Fruit fly (Drosophila melanogaster) whole organism: ENCODE data around the gene mub.

Source experiments
- CG8478 ChIP-seq: fragments of >200 bp; optimal IDR thresholded peaks from 2 replicates; lab custom pipeline; 2018; ENCODE audit warnings: inconsistent platforms
- Dll ChIP-seq: fragments of >200 bp; optimal IDR thresholded peaks from 2 replicates; lab custom pipeline; 2017
- EcR ChIP-seq, 2 experiments: fragments of >200 bp; optimal IDR thresholded peaks; 2 replicates each; lab custom pipeline; 2017; ENCODE audit warnings: missing biosample characterization in 2 of 2, missing genetic modification characterization in 2 of 2, missing genetic modification reagents in 2 of 2
- pan ChIP-seq: fragments of >200 bp; optimal IDR thresholded peaks from 2 replicates; lab custom pipeline; 2017
- psq ChIP-seq: fragments of >200 bp; optimal IDR thresholded peaks from 2 replicates; lab custom pipeline; 2017
- usp ChIP-seq: fragments of >200 bp; optimal IDR thresholded peaks from 2 replicates; lab custom pipeline; 2017; ENCODE audit warnings: missing biosample characterization, missing genetic modification characterization, mixed read lengths

Gene mub

DNA sequence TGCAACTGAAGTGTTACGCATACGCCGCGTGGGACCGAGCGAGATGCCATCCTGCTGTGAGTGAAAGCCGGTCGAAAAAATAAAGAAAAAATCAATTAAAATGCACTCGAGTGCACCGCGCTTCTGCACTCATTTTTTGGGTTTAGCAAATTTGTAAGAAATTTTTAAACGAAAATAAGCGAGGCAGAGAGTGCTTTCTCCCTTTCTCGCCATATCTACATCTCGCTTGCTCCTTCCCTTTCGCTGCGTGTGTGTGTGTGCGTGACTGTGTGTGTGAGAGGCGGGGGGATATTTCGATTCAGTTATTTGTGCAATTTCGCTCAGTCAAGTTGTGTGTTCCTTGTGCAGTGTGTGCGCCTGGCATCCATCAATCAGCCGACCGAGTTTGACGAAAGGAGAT lies at the start of gene mub:
Gene mub (plus strand): TSS at position 301 of the 400 bp plus-strand sequence.
- TF ChIP-seq psq (lab: Kevin White, UChicago) (no peak), CG8478 (lab: Kevin White, UChicago) (no peak), usp (no peak), Dll (lab: Kevin White, UChicago) (no peak), EcR (GFP tag; optimal IDR thresholded peaks at IDR 0.05; lab: Kevin White, UChicago) (no peak), pan (no peak)

DNA sequence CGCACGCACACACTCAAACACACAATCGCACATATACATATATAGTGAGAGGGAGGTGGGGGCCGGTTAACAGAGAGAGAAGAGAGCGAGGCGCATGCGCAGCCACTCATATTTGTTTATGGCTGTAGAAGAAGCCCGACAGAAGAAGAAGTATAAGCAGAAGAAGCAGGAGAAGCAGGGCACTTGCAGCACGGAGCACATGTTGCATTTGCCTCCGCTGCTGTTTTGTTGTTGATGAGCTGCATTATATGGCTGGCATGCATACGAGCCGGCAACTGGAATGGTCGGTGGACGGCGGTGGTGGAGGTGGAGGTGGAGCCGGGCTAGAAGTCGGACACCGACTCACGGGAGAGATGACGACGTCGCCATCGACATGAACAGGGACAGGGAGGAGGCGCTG lies 44.2 kb upstream of the mub start:
- TF ChIP-seq Dll (lab: Kevin White, UChicago) (no peak), psq (lab: Kevin White, UChicago) (no peak), EcR (GFP tag; optimal IDR thresholded peaks at IDR 0.05; lab: Kevin White, UChicago) (no peak), pan (no peak), CG8478 (lab: Kevin White, UChicago) (no peak), usp (no peak)

DNA sequence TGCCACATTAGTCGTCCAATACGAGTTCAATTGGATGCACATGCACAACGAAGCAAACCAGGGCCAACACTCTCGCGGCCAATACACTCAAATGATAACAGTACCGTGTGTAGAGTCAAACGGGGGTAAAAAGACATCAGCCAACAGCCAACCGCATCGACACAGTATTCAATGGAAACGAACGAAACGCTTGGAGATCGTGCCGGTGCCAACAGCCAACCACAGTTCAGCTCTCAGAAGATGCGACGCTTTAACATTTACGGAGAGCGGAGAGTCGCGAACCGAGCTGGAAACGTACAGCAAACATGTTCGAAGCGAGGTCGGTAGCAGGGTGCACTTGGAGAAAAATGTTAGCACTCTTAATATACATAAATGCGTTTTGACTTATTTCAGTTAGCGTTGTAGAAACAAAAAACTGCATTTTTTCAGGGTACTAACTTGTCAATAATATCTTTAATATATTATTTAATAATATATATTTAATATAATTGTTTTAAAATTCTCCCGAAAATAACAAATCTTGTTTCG lies 36.5 kb upstream of the mub start:
- TF ChIP-seq pan (no peak), psq (lab: Kevin White, UChicago) (no peak), usp (no peak), EcR (GFP tag; optimal IDR thresholded peaks at IDR 0.05; lab: Kevin White, UChicago) (no peak), Dll (lab: Kevin White, UChicago) (no peak), CG8478 (lab: Kevin White, UChicago) (no peak)

DNA sequence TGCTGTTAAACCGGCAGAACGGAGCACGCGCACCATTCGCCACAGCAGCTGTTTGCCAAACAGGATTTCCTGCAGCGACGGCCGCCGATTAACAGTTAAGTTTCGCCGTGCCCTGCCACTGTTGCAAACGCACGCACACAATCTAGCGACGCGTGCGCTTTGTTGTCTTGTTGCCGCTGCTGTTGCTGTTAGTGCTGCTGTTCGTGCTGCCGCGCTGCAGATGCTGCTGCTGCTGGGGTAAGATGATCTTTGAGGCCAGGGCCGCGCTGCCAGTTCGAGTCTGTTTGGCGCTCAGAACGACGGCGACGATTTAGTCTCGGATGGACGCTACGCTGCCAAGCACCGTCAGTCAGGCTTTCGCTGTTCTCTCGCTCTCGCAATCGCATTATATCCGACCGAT lies 36.0 kb upstream of the mub start, which contains the start of gene eg:
Gene eg (plus strand): TSS at position 136 of the 400 bp plus-strand sequence.
- TF ChIP-seq Dll (lab: Kevin White, UChicago) (no peak), pan (no peak), CG8478 (lab: Kevin White, UChicago) (no peak), usp (no peak), EcR (GFP tag; optimal IDR thresholded peaks at IDR 0.05; lab: Kevin White, UChicago) (no peak), psq (lab: Kevin White, UChicago) (no peak)

DNA sequence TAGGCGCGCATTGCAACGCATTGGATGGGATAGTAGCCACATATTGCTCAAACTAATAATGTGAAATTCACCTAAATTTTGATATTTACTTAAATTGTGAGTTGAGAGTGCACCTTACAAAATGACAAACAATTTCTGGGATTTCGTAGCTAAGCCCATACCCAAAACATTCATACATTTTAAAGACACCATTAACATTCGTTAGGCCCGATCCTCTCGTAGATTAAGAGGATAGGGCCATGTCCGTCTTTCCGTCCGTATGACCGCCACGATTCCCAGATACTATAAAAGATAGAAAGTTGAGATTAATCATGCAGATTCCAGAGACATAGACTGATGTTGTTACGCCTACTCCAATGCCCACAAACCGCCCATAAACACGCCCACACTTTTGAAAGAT lies 31.0 kb upstream of the mub start, which contains the start of gene CG43895:
Gene CG43895 (minus strand): TSS at position 101 of the 400 bp plus-strand sequence.
- TF ChIP-seq psq (lab: Kevin White, UChicago) (no peak), Dll (lab: Kevin White, UChicago) (no peak), usp (no peak), pan (no peak), EcR (GFP tag; optimal IDR thresholded peaks at IDR 0.05; lab: Kevin White, UChicago) (no peak), CG8478 (lab: Kevin White, UChicago) (no peak)

DNA sequence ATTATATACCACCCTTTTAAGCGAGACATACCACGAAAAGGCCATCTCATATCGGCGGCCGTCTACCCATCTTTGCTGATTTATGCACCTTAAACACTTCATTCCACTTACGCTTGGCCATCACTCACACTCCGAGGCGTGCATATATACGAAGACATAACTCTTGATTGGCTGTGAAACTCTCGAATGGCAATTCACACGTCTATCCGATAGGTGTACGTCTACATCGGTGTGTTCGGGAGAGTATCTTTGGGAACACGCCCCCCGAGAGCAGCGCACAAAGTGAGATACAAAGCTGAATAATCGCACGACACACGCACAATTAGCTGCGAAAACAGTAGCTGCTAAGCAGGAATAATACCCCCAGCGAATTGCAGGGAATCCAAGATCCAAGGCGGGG lies 25.9 kb upstream of the mub start:
- no peak for TF ChIP-seq Dll (lab: Kevin White, UChicago)

DNA sequence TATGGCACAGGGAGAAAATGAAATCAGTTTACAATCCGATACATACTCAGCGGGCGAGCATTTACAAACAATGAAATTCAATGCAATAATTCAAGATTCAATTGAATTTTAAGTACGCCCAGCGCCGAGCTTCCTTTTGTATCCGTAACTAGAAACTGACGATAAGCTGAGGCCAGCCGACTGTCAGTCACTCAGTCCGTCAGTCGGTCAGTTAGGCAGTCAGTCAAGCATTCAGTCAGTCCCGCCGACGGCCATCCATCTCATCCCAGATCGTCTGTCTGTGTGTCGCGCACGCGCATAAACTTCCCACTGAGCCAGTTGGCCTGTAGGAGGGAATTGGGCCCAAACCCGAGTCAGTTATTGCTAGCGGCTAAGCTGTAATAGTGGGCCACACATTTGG lies 25.1 kb upstream of the mub start:
- TF ChIP-seq usp (no peak), CG8478 (lab: Kevin White, UChicago) (no peak), psq (lab: Kevin White, UChicago) (no peak)

DNA sequence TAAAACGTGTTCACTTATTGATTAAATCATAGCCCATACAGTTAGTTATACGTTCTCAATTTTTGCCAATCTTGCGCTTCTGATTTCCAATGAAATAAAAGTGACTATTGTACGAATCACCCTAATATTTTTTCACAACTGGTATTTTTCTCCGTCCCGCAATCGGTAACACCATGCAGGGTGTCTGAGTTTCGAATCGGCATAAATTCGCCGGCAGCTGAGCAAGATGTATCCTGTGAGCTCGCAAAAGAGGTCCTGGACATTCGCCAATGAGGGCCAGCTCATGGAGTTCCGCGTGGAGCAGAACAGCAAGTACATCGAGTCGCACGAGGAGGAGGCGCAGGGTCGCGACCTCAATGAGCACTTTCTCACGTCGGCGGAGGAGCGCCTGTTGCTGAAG lies 22.8 kb upstream of the mub start, which contains the start of gene CycH:
Gene CycH (plus strand): TSS at position 218 of the 400 bp plus-strand sequence.
- TF ChIP-seq pan (no peak), CG8478 (lab: Kevin White, UChicago) (no peak), Dll (lab: Kevin White, UChicago) (no peak), usp (no peak), EcR (GFP tag; optimal IDR thresholded peaks at IDR 0.05; lab: Kevin White, UChicago) (no peak), psq (lab: Kevin White, UChicago) (no peak)

DNA sequence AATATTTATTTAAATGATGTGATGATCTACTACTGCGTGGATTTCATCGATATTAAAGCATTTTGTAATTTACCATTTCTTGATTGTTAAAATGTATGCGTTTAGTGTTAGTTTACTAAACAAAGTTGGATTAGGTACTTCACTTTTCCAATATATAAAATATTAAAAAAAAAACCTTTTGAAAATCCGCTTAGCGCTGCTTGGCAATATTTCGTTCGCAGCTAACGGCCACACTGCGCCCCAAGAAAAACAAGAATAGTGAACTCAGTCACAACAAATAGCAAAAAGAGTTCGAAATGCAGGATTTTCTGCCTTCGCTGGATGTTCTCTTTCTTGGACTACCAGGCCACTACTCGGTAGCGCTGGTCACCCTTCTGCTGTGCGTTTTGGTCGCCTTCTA lies 21.4 kb upstream of the mub start, which contains the start of gene CG7407:
Gene CG7407 (plus strand): TSS at position 226 of the 400 bp plus-strand sequence.
- TF ChIP-seq Dll (lab: Kevin White, UChicago) (no peak), psq (lab: Kevin White, UChicago) (no peak), CG8478 (lab: Kevin White, UChicago) (no peak), EcR (GFP tag; optimal IDR thresholded peaks at IDR 0.05; lab: Kevin White, UChicago) (no peak), pan (no peak), usp (no peak)

DNA sequence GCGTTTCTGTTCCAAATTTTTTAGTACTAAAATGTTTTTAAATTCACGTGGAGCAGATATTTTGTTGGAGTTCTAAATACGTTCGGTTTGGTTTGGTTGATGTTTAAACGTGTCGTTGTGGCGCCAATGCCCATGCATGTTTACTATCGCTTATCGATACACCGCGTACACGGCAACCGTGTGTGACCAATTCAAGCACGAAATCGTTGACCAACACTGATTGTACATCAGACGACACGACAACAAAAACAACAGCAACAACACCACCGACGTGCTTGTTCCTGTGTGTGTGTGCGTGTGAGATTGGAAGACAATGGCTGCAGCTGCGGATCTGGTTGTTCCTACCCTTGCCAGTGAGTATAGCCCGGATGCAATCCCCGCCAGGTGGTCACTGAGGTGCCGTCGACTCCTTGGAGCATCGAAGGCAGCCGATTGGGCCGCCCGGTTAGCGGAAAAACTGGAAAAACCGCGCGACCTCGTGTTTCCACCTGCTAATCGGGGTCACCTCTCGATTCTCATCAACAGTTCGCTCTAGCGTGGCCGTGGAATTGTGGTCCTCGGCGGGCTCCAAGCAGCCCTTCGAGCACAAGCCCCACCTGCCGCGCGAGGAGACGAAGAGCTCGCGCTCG lies 19.7 kb upstream of the mub start, which contains the start of gene eIF2A:
Gene eIF2A (plus strand): TSS at position 16 of the 629 bp plus-strand sequence.
- TF ChIP-seq pan, result no peak
- no peak for TF ChIP-seq psq (lab: Kevin White, UChicago)
- TF ChIP-seq Dll (lab: Kevin White, UChicago), result no peak
- no peak for TF ChIP-seq CG8478 (lab: Kevin White, UChicago)
- no peak for TF ChIP-seq EcR (GFP tag; optimal IDR thresholded peaks at IDR 0.05; lab: Kevin White, UChicago)
- TF ChIP-seq usp, result no peak

DNA sequence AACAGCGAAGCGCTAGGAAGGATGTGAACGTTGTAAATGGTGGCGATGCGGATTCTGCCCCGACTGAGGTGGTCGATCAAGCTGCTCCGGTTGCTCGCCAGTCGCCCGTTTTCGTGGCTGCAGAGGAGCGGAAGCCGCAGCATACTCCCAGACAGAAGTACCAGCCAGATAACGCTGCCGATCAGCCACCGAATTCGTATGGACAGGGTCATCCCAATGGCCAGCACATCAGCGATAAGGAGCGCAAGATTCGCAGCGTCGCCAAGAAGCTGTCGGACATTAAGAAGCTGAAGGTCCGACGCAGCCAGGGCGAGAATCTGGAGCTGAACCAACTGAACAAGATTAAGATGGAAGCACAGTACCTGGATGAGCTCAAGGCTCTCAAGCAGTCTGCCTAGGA lies 17.5 kb upstream of the mub start:
- no peak for TF ChIP-seq Dll (lab: Kevin White, UChicago)
- no peak for TF ChIP-seq usp
- TF ChIP-seq CG8478 (lab: Kevin White, UChicago), result no peak
- TF ChIP-seq psq (lab: Kevin White, UChicago), result no peak

DNA sequence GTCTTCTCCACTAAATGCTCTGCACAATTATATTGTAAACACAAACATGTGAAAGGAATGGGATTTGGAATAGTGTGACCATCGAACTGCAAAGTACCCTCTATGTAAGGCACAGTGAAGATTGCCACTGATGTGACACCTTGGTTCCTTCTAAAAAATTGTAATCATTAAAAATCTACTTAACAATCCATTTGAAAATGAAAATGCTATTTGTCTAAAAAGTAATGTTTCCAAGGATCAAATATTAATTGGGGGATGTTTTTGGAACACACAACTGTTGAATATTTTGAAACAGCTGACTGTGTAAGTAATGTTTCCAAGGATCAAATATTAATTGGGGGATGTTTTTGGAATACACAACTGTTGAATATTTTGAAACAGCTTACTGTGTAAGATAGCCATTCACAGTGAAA lies 16.4 kb upstream of the mub start, which contains the start of gene CG32448:
Gene CG32448 (minus strand): TSS at position 304 of the 413 bp plus-strand sequence.
- no peak for TF ChIP-seq pan

DNA sequence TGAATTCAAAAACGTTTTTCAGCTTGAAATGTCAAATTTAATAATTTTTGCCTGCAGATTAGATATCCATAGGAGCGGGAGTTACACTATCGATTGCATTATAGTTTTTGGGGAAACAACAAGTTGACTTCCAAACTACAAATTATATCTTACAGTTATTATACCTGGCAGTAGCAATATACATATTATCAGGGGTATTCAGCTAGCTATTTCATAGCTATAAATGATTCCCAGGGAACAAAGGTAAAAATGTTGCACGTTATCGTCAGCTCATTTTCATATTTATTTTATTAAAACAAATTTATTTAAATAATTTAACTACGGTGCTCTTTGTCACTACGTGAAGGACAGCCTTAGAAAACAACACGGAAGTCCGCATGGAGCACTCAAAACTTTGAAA lies 14.5 kb upstream of the mub start:
- no peak for TF ChIP-seq Dll (lab: Kevin White, UChicago)
- no peak for TF ChIP-seq psq (lab: Kevin White, UChicago)
- TF ChIP-seq CG8478 (lab: Kevin White, UChicago), result no peak
- no peak for TF ChIP-seq pan
- TF ChIP-seq usp, result no peak
- no peak for TF ChIP-seq EcR (GFP tag; optimal IDR thresholded peaks at IDR 0.05; lab: Kevin White, UChicago)
